Worm (Caenorhabditis elegans): ENCODE results near the gene mfsd-11.

Gene mfsd-11

DNA sequence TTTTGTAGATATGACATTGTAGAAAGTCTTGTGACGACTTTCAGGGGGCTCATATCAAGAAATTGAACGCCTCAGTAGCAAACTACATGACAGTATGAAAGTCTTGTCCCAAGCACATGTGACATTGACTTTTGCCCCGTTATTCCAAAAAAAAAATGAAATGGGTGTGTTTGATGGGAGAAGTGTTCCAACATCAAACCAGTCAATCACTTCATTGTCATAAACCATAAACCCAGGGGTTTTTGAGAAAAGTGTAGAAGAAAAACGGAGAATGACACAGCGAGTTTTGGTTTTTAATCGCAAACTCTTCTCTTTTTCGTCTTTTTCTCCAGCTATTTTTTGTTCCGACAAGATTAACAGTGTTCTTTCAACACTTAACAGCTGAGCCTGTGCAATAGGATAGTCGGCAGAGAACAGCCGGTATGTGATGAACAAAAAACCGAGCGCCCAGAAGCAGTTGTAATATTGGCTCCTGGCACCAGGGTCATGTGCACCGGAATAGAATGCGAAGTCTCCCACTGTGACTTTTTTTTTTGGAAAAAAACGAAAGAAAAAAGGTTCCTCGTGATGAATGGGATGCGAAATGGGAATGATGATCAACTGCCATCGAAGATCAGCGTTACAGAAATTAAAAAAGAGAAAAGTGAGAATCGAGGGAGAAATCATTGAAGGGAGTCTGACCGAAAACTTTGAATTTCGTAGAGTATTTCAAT is 32.1 kb upstream of the mfsd-11 start (continued):
- no peak for TF ChIP-seq egl-43 (GFP tag; IDR thresholded peaks at IDR 0.05)
- no peak for TF ChIP-seq duxl-1 (tag; optimal IDR thresholded peaks at IDR 0.05; ENCODE audit: poor library complexity)
- no peak for TF ChIP-seq nhr-237 (tag; optimal IDR thresholded peaks at IDR 0.05)
- TF ChIP-seq ztf-11 (tag; optimal IDR thresholded peaks at IDR 0.05), result no peak
- TF ChIP-seq vab-7 (GFP tag; IDR thresholded peaks at IDR 0.05), result no peak
- peak; percentile 76 for TF ChIP-seq hlh-30 (tag; optimal IDR thresholded peaks at IDR 0.05; ENCODE audit: insufficient read depth)
- TF ChIP-seq lin-39 (tag; optimal IDR thresholded peaks at IDR 0.05), result no peak
- no peak for TF ChIP-seq ama-1 (optimal IDR thresholded peaks at IDR 0.05)
- no peak for TF ChIP-seq mxl-3 (GFP tag; optimal IDR thresholded peaks at IDR 0.05)
- no peak for TF ChIP-seq nhr-25 (tag; optimal IDR thresholded peaks at IDR 0.05; ENCODE audit: borderline replicate concordance, insufficient read depth)
- TF ChIP-seq zip-2 (tag; optimal IDR thresholded peaks at IDR 0.05), result no peak
- TF ChIP-seq fos-1 (tag; optimal IDR thresholded peaks at IDR 0.05), result no peak
- TF ChIP-seq lsy-2 (tag; optimal IDR thresholded peaks at IDR 0.05), result peak in 1 of 2 experiments; percentile 9
- no peak for TF ChIP-seq unc-130 (GFP tag; optimal IDR thresholded peaks at IDR 0.05)
- no peak for TF ChIP-seq mxl-2 (GFP tag; conservative IDR thresholded peaks at IDR 0.05)
- TF ChIP-seq F49E8.2 (tag; optimal IDR thresholded peaks at IDR 0.05; ENCODE audit: borderline replicate concordance), result no peak
- no peak for TF ChIP-seq ces-1 (GFP tag; optimal IDR thresholded peaks at IDR 0.05)
- TF ChIP-seq ceh-32 (tag; optimal IDR thresholded peaks at IDR 0.05; ENCODE audit: poor library complexity), result no peak
- TF ChIP-seq fkh-10 (GFP tag; optimal IDR thresholded peaks at IDR 0.05), result no peak
- no peak for TF ChIP-seq F37D6.2 (tag; optimal IDR thresholded peaks at IDR 0.05)
- no peak for TF ChIP-seq mdt-29 (GFP tag; IDR thresholded peaks at IDR 0.05)
- TF ChIP-seq lin-13 (GFP tag; optimal IDR thresholded peaks at IDR 0.05), result no peak
- no peak for TF ChIP-seq zag-1 (tag; optimal IDR thresholded peaks at IDR 0.05)
- peak; percentile 33 for TF ChIP-seq dmd-6 (GFP tag; IDR thresholded peaks at IDR 0.05)
- no peak for TF ChIP-seq mes-2 (tag; optimal IDR thresholded peaks at IDR 0.05; ENCODE audit: poor library complexity, severe bottlenecking)
- TF ChIP-seq madf-5 (GFP tag; IDR thresholded peaks at IDR 0.05), result no peak
- no peak for TF ChIP-seq spr-3 (GFP tag; optimal IDR thresholded peaks at IDR 0.05)
- TF ChIP-seq dve-1 (tag; optimal IDR thresholded peaks at IDR 0.05; ENCODE audit: insufficient read depth), result no peak

DNA sequence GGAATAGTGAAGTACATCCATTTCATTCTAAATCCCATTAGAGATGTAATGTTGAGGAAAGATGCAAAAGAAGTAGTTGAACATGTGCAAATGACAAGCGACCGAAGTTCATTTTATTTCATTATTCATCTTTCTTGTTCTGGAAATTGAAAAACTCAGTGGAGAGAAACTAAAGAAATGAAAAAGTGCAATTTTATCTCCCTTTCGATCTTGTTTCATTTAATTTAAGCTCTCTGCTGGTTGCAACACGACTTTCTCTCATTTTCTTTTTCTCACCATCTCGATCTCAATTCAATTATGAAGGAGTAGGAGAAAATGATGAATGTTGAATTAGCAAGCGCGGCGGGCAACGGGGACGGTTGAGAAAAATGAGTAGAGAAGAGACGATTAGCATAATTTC is 30.5 kb upstream of the mfsd-11 start:
- no peak for TF ChIP-seq zip-2 (tag; optimal IDR thresholded peaks at IDR 0.05)
- no peak for TF ChIP-seq hmg-1.1 (GFP tag; IDR thresholded peaks at IDR 0.05)
- TF ChIP-seq madf-9 (GFP tag; conservative IDR thresholded peaks at IDR 0.05), result no peak
- TF ChIP-seq lsy-2 (tag; optimal IDR thresholded peaks at IDR 0.05), result peak in 1 of 2 experiments; percentile 13
- no peak for TF ChIP-seq mxl-3 (GFP tag; optimal IDR thresholded peaks at IDR 0.05)
- TF ChIP-seq mes-2 (tag; optimal IDR thresholded peaks at IDR 0.05; ENCODE audit: poor library complexity, severe bottlenecking), result no peak
- peak; percentile 27 for TF ChIP-seq fkh-10 (GFP tag; optimal IDR thresholded peaks at IDR 0.05)
- TF ChIP-seq ces-1 (GFP tag; optimal IDR thresholded peaks at IDR 0.05), result peak; percentile 73
- no peak for TF ChIP-seq mdt-29 (GFP tag; IDR thresholded peaks at IDR 0.05)

ce11 chrX:12182684-12183477 is 29.0 kb upstream of the mfsd-11 start:
- TF ChIP-seq rbr-2 (tag; optimal IDR thresholded peaks at IDR 0.05), result peak; percentile 16
- TF ChIP-seq unc-62 (GFP tag; optimal IDR thresholded peaks at IDR 0.05 in 1 of 2), result peak in 1 of 2 experiments; percentile 97
- no peak for TF ChIP-seq unc-62 (tag; optimal IDR thresholded peaks at IDR 0.05)
- TF ChIP-seq attf-4 (tag; optimal IDR thresholded peaks at IDR 0.05), result no peak
- TF ChIP-seq dmd-6 (GFP tag; IDR thresholded peaks at IDR 0.05), result peak; percentile 28; the same call in 1 of the 2 replicates
- TF ChIP-seq hlh-30 (tag; optimal IDR thresholded peaks at IDR 0.05; ENCODE audit: insufficient read depth), result peak; percentile 29
- no peak for TF ChIP-seq dmd-8 (GFP tag; IDR thresholded peaks at IDR 0.05)
- TF ChIP-seq tra-1 (GFP tag; IDR thresholded peaks at IDR 0.05), result 0 out of 2 replicates have a peak, but pooled peaks have one; percentile 13
- TF ChIP-seq nhr-76 (tag; optimal IDR thresholded peaks at IDR 0.05), result no peak
- no peak for TF ChIP-seq ceh-28 (tag; optimal IDR thresholded peaks at IDR 0.05)
- TF ChIP-seq Y75B8A.6 (GFP tag; IDR thresholded peaks at IDR 0.05), result no peak
- peak; percentile 78 for TF ChIP-seq aha-1 (tag)
- peak; percentile 12 for TF ChIP-seq hlh-11 (tag; optimal IDR thresholded peaks at IDR 0.05)
- TF ChIP-seq gei-8 (GFP tag; optimal IDR thresholded peaks at IDR 0.05), result no peak
- peak; percentile 16 for TF ChIP-seq mxl-3 (GFP tag; optimal IDR thresholded peaks at IDR 0.05)
- TF ChIP-seq mdl-1 (tag; optimal IDR thresholded peaks at IDR 0.05), result peak in 1 of 2 experiments; percentile 31

All from whole organism, L4 larva.